Worm (Caenorhabditis elegans): ENCODE measurements around the gene otpl-2.

The otpl-2 gene

DNA sequence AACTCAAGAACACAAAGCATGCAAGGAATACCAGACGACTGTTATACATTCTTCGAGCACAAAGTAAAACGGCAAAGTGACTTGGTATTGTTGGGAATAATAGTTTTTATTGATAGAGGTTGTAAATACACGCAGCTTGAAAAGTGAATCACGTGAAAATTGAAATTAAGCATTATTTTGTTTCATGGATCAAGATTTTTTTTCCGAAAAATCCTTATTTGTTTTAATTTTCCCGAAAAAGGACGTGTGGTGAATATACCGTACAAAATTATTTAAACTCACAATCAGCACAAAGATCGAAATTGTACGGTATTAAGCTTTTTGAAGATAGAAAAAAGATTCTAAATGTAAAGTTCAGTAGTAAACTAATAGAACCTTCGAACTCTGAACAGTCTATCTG lies 36.3 kb downstream of the otpl-2 start, which contains the start of gene clc-18:
TSS of gene clc-18 (minus strand) at position 101 of the 400 bp plus-strand sequence.
- TF ChIP-seq snpc-4 (GFP tag; optimal IDR thresholded peaks at IDR 0.05) (no peak), snpc-4 (tag; optimal IDR thresholded peaks at IDR 0.05) (no peak), Y95B8A.8 (GFP tag; IDR thresholded peaks at IDR 0.05) (no peak), F33H1.4 (GFP tag; IDR thresholded peaks at IDR 0.05) (no peak), nhr-120 (GFP tag; IDR thresholded peaks at IDR 0.05) (no peak), B0261.1 (tag; optimal IDR thresholded peaks at IDR 0.05) (no peak), bed-2 (GFP tag; IDR thresholded peaks at IDR 0.05) (no peak), ceh-58 (GFP tag; IDR thresholded peaks at IDR 0.05) (no peak), ztf-22 (GFP tag; optimal IDR thresholded peaks at IDR 0.05) (no peak), lsy-27 (tag; optimal IDR thresholded peaks at IDR 0.05; ENCODE audit: borderline replicate concordance, insufficient read depth) (no peak), madf-3 (GFP tag; IDR thresholded peaks at IDR 0.05) (no peak), atf-7 (tag; optimal IDR thresholded peaks at IDR 0.05) (no peak), rcor-1 (GFP tag; IDR thresholded peaks at IDR 0.05) (no peak), egrh-3 (GFP tag; IDR thresholded peaks at IDR 0.05) (no peak)

DNA sequence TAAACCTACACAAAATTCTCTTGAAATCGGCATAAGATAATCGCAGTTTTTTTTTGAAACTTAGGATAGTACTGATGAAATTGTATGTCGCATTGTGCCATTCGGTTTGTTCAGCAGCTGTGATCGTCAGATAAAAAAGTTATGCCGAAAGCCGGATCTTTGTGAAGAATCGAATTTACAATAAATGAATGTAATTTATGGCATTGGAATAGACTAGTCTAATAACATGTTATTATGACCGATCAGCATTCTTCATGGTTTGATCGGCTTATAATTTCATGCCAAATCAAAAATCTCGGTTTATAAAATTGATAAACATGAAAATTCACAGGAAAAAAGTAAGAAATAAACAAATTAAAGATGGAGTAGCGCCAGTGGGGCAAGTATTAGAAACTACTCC lies 39.0 kb downstream of the otpl-2 start, which contains the start of gene srw-134:
TSS of gene srw-134 (minus strand) at position 101 of the 400 bp plus-strand sequence.
- TF ChIP-seq madf-10 (tag; optimal IDR thresholded peaks at IDR 0.05) (no peak), somi-1 (GFP tag; optimal IDR thresholded peaks at IDR 0.05) (no peak), attf-6 (GFP tag; IDR thresholded peaks at IDR 0.05) (no peak), rec-8 (tag; optimal IDR thresholded peaks at IDR 0.05) (no peak), dox-1 (GFP tag; IDR thresholded peaks at IDR 0.05) (no peak), F49E8.2 (tag; optimal IDR thresholded peaks at IDR 0.05; ENCODE audit: insufficient read depth) (no peak), ZK185.1 (tag; optimal IDR thresholded peaks at IDR 0.05; ENCODE audit: poor library complexity, severe bottlenecking) (no peak), rcor-1 (GFP tag; IDR thresholded peaks at IDR 0.05) (no peak), xnd-1 (tag; optimal IDR thresholded peaks at IDR 0.05) (no peak), egrh-3 (GFP tag; IDR thresholded peaks at IDR 0.05) (no peak), hmg-1.2 (GFP tag; IDR thresholded peaks at IDR 0.05) (no peak), Y95B8A.8 (GFP tag; IDR thresholded peaks at IDR 0.05) (no peak), rpc-1 (optimal IDR thresholded peaks at IDR 0.05) (no peak), rpc-1 (tag; optimal IDR thresholded peaks at IDR 0.05) (no peak), B0261.1 (tag; optimal IDR thresholded peaks at IDR 0.05) (no peak)

DNA sequence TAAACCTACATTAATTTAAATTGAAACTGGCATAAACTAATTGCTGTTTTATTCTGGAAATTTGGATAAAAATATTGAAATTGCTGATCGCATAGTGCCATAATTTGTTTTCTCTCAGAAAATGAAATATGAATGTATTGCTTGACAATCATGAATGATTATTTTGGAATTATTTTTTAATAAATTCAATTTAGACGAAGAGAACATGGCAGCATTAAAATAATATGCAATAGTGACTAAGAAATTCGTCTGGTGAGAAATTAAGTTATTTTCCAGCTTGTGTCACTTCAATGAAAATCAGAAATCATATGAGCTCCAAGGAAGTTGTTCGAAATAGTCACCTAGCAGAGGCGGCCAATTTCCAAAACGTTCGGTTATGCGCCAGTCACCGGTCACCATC lies 41.1 kb downstream of the otpl-2 start, which contains the start of gene srw-133:
TSS of gene srw-133 (minus strand) at position 101 of the 400 bp plus-strand sequence.
- TF ChIP-seq tlf-1 (GFP tag; optimal IDR thresholded peaks at IDR 0.05) (no peak), nfya-2 (GFP tag; IDR thresholded peaks at IDR 0.05) (no peak), snpc-3.4 (tag; optimal IDR thresholded peaks at IDR 0.05) (no peak), lir-1 (GFP tag; conservative IDR thresholded peaks at IDR 0.05) (no peak), let-526 (GFP tag; IDR thresholded peaks at IDR 0.05) (no peak), unc-62 (GFP tag; optimal IDR thresholded peaks at IDR 0.05) (no peak), ccch-3 (GFP tag; optimal IDR thresholded peaks at IDR 0.05) (no peak), Y53G8AR.9 (GFP tag; conservative IDR thresholded peaks at IDR 0.05) (no peak), rec-8 (tag; optimal IDR thresholded peaks at IDR 0.05) (no peak)

DNA sequence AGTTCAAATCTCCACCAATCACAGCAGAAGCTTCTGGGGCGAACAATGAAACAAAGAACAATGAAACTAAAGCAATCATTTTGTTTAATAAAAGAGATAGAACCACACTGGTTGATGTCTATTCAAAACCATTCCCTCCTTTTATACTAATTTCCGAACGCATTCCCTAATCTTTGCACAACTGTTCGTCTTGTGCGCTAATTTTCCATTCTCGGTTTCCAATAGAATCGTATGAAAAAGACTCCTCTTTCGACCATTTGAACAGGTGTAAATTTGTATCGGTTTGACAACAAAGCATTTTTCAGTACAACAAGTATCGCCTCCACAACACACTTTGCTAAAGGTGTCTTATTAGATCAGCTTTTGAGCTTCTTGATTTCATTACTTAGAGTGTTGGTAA lies 42.5 kb downstream of the otpl-2 start, which contains the start of gene T05B4.8:
TSS of gene T05B4.8 (minus strand) at position 101 of the 400 bp plus-strand sequence.
- no peak for TF ChIP-seq snpc-3.4 (tag; optimal IDR thresholded peaks at IDR 0.05)
- TF ChIP-seq nhr-27 (tag; optimal IDR thresholded peaks at IDR 0.05), result no peak
- TF ChIP-seq mes-4 (tag; optimal IDR thresholded peaks at IDR 0.05), result no peak
- TF ChIP-seq somi-1 (GFP tag; optimal IDR thresholded peaks at IDR 0.05), result no peak

Data from whole organism, young adult.